Worm (Caenorhabditis elegans): ENCODE results near the gene R74.7.

R74.7 gene

DNA sequence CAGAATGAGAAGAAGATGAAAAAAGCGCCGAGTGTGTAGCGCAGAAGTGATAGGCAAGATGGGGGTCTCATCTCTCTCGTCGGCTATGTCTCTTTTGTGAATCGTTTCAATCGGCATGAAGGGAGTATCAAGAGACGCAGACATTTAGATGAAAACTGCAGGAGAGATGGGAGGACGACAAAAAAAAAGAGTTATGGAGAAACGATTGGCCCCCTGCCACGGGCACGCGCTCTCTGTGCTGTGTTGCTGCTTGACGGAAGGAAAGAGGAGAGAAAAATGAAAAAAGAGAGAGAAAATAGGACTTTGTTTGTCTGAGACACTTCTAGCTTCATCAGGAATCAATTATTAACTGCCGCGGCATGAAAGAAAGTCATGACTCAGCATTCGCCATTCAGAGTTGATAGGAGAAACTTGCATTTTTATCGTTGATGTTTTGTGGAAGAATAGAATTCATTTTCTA, 19.5 kb downstream of the R74.7 start (continued):
- peak; percentile 85 for TF ChIP-seq ceh-14 (tag; optimal IDR thresholded peaks at IDR 0.05)
- TF ChIP-seq eyg-1 (tag; optimal IDR thresholded peaks at IDR 0.05): no peak
- TF ChIP-seq hlh-13 (GFP tag; optimal IDR thresholded peaks at IDR 0.05): no peak
- TF ChIP-seq unc-86 (tag; optimal IDR thresholded peaks at IDR 0.05): no peak
- TF ChIP-seq fax-1 (tag; optimal IDR thresholded peaks at IDR 0.05): no peak
- peak; percentile 78 for TF ChIP-seq tbx-2 (tag; optimal IDR thresholded peaks at IDR 0.05)
- no peak for TF ChIP-seq unc-3 (GFP tag; conservative IDR thresholded peaks at IDR 0.05)
- TF ChIP-seq unc-3 (tag; optimal IDR thresholded peaks at IDR 0.05): peak; percentile 57
- TF ChIP-seq sox-2 (GFP tag; IDR thresholded peaks at IDR 0.05): no peak
- peak; percentile 35 for TF ChIP-seq ceh-19 (GFP tag; optimal IDR thresholded peaks at IDR 0.05)
- TF ChIP-seq elt-4 (tag; optimal IDR thresholded peaks at IDR 0.05): no peak
- TF ChIP-seq ahr-1 (tag; optimal IDR thresholded peaks at IDR 0.05): no peak
- TF ChIP-seq hlh-8 (tag; optimal IDR thresholded peaks at IDR 0.05): peak; percentile 36
- peak; percentile 66 for TF ChIP-seq rnt-1 (tag; optimal IDR thresholded peaks at IDR 0.05)
- no peak for TF ChIP-seq madf-2 (tag; optimal IDR thresholded peaks at IDR 0.05)
- no peak for TF ChIP-seq che-1 (tag; optimal IDR thresholded peaks at IDR 0.05)

DNA sequence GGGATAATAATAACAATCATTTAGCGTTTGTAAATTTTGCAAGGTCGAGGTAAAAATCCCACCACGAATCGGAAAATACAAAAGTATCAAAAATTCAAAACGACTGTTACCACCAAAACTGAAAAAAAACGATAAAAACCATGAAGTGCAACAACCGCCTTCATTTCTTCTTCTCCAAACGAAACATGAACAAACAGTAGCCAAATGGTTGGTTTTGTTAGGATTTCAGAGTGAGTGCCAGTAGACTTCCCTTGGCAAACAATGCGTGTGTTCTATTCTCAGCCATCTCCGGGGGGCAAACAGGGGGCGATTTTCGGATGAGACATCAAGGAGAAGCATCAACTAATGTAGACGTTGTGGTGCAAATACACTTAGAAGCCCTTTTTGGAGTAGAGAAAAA, 20.5 kb downstream of the R74.7 start:
- no peak for TF ChIP-seq zip-5 (tag; optimal IDR thresholded peaks at IDR 0.05)
- TF ChIP-seq fax-1 (tag; optimal IDR thresholded peaks at IDR 0.05): no peak
- TF ChIP-seq ceh-22 (tag; optimal IDR thresholded peaks at IDR 0.05): no peak
- no peak for TF ChIP-seq pax-1 (tag; optimal IDR thresholded peaks at IDR 0.05)
- TF ChIP-seq K02D7.2 (tag; optimal IDR thresholded peaks at IDR 0.05): no peak
- TF ChIP-seq ceh-34 (tag; optimal IDR thresholded peaks at IDR 0.05): no peak
- no peak for TF ChIP-seq eyg-1 (tag; optimal IDR thresholded peaks at IDR 0.05)
- TF ChIP-seq madf-2 (tag; optimal IDR thresholded peaks at IDR 0.05): no peak

DNA sequence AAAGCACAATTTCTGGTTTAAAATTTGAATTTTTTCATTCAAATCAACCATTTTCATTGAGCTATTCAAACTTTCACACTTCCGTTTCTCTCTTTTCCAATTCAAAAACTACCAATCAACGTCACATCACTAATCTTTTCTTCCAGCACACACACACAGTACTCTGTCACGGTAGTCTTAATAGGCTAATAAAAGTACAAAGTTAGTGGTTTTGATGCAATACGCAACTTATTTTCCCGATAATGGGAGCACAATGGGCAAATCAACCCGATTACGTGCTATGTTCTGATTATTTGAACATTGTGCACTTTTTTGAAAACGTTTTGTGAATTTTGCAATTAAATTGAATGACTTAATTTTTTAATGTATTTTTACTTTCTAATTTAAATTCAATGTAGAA, 23.1 kb downstream of the R74.7 start:
- TF ChIP-seq Y22D7AL.16 (tag; optimal IDR thresholded peaks at IDR 0.05) (no peak), madf-2 (tag; optimal IDR thresholded peaks at IDR 0.05) (no peak), pax-1 (tag; optimal IDR thresholded peaks at IDR 0.05) (no peak), sox-2 (GFP tag; IDR thresholded peaks at IDR 0.05) (no peak), F13H6.1 (tag; optimal IDR thresholded peaks at IDR 0.05) (no peak), unc-55 (GFP tag; optimal IDR thresholded peaks at IDR 0.05) (no peak), mec-3 (tag; optimal IDR thresholded peaks at IDR 0.05; ENCODE audit: borderline replicate concordance) (no peak), ceh-45 (GFP tag; IDR thresholded peaks at IDR 0.05) (no peak), ceh-2 (tag; optimal IDR thresholded peaks at IDR 0.05) (no peak), unc-86 (tag; optimal IDR thresholded peaks at IDR 0.05) (no peak), ref-2 (tag; optimal IDR thresholded peaks at IDR 0.05) (no peak), hlh-30 (tag; optimal IDR thresholded peaks at IDR 0.05; ENCODE audit: insufficient read depth) (no peak), npax-4 (tag; optimal IDR thresholded peaks at IDR 0.05) (no peak), ahr-1 (tag; optimal IDR thresholded peaks at IDR 0.05) (no peak), tbx-2 (tag; optimal IDR thresholded peaks at IDR 0.05) (no peak), nhr-232 (tag; optimal IDR thresholded peaks at IDR 0.05) (no peak), lim-6 (tag; optimal IDR thresholded peaks at IDR 0.05) (no peak), sdc-2 (tag; optimal IDR thresholded peaks at IDR 0.05) (no peak)

DNA sequence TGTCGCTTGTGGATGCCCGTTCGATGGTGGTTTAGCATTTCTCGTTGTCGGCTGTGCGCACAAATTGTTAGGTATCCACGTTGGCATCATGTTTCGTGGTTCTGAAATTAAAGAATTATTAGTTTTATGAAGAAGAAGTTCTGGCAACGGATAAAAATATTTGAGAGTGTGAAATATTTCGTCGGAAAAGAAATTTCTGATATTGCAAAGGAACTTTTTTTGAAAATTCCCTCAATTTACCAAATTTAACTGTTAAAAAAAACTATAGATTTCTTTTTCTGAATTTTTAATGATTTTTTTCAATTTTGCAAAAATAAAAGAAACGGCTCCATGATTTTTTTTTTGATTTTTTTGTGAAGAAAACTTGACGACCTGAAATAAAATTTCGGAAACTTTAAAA, 23.8 kb downstream of the R74.7 start, which contains the start of gene mpk-1:
Gene mpk-1 (minus strand): TSS at position 101 of the 400 bp plus-strand sequence.
- TF ChIP-seq nfya-1 (tag; optimal IDR thresholded peaks at IDR 0.05): no peak
- no peak for TF ChIP-seq mec-3 (tag; optimal IDR thresholded peaks at IDR 0.05; ENCODE audit: borderline replicate concordance)
- TF ChIP-seq unc-86 (tag; optimal IDR thresholded peaks at IDR 0.05): no peak
- TF ChIP-seq pax-1 (tag; optimal IDR thresholded peaks at IDR 0.05): no peak
- TF ChIP-seq dve-1 (tag; optimal IDR thresholded peaks at IDR 0.05): no peak
- TF ChIP-seq pros-1 (tag; optimal IDR thresholded peaks at IDR 0.05): no peak
- no peak for TF ChIP-seq sdc-2 (tag; optimal IDR thresholded peaks at IDR 0.05)
- no peak for TF ChIP-seq ceh-45 (GFP tag; IDR thresholded peaks at IDR 0.05)
- no peak for TF ChIP-seq K02D7.2 (tag; optimal IDR thresholded peaks at IDR 0.05)
- no peak for TF ChIP-seq madf-2 (tag; optimal IDR thresholded peaks at IDR 0.05)
- no peak for TF ChIP-seq elt-2 (tag; optimal IDR thresholded peaks at IDR 0.05)
- TF ChIP-seq ceh-24 (tag; optimal IDR thresholded peaks at IDR 0.05): no peak
- TF ChIP-seq ceh-30 (tag; optimal IDR thresholded peaks at IDR 0.05): no peak
- no peak for TF ChIP-seq odd-2 (tag; optimal IDR thresholded peaks at IDR 0.05)
- TF ChIP-seq unc-3 (GFP tag; conservative IDR thresholded peaks at IDR 0.05): no peak
- TF ChIP-seq unc-3 (tag; optimal IDR thresholded peaks at IDR 0.05): no peak

All from whole organism, late embryonic.